Fruit fly (Drosophila melanogaster): Measurements from ENCODE around the gene Grl65a.

dm6 chr3L:6705865-6706264 lies 38.2 kb upstream of the Grl65a start:
- TF ChIP-seq CG8159 (tag; optimal IDR thresholded peaks at IDR 0.05) (no peak), CG34367 (tag; optimal IDR thresholded peaks at IDR 0.05) (no peak), D1 (tag; optimal IDR thresholded peaks at IDR 0.05) (no peak), fd96Ca (GFP tag; IDR thresholded peaks at IDR 0.05) (no peak), rn (GFP tag; IDR thresholded peaks at IDR 0.05) (no peak), CG32121 (GFP tag; IDR thresholded peaks at IDR 0.05) (0 out of 2 replicates have a peak, but pooled peaks have one; percentile 29), Pif1B (GFP tag; optimal IDR thresholded peaks at IDR 0.05) (no peak), EcR (GFP tag; optimal IDR thresholded peaks at IDR 0.05) (no peak), gl (tag; optimal IDR thresholded peaks at IDR 0.05) (no peak), CG8301 (tag; optimal IDR thresholded peaks at IDR 0.05) (no peak), Snoo (tag; optimal IDR thresholded peaks at IDR 0.05) (no peak), CG17806 (tag; optimal IDR thresholded peaks at IDR 0.05) (no peak), Pif1A (GFP tag; optimal IDR thresholded peaks at IDR 0.05) (no peak)
